Worm (Caenorhabditis elegans): ENCODE data around the gene F13B12.3.

DNA sequence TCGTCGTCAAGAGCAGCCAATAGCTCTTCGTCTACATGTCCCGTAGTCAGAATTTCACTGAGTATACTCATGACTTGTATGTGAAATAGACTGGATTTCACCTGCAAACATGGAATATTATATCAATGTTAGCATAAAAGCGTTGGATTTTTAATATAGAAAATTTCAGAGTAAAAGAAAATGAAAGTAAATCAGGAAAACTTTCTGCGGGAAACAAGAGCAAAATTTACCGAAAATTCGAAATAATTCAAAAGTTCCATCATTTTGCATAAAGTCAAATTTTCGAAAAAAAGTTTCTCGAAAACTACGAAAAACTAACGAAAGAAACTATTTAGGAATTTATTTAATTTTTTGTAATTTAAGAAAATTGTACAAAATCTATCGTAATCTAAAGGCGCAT lies 21.1 kb upstream of the F13B12.3 start, which contains the start of gene F13B12.6:
- TF ChIP-seq ref-1 (GFP tag; conservative IDR thresholded peaks at IDR 0.05) (no peak), ztf-23 (GFP tag; IDR thresholded peaks at IDR 0.05) (no peak), tab-1 (GFP tag; IDR thresholded peaks at IDR 0.05) (no peak), flt-1 (GFP tag; IDR thresholded peaks at IDR 0.05) (no peak), cog-1 (tag; optimal IDR thresholded peaks at IDR 0.05) (no peak), T22C8.4 (GFP tag; IDR thresholded peaks at IDR 0.05) (no peak)
